Worm (Caenorhabditis elegans) whole organism, mixed stage, embryonic: ENCODE data around the gene dhhc-14.
A peak's percentile ranks its signal among the peaks of the same experiment; 100 is the strongest.

Source experiments
- M03D4.4 ChIP-seq: sonication (generic microtip); optimal IDR thresholded peaks from 2 replicates; lab custom pipeline; 2017; ENCODE audit warnings: mild to moderate bottlenecking, missing genetic modification characterization, missing compliant biosample characterization
- bed-3 ChIP-seq: fragments of 200-800 bp; sonication (Bioruptor generic); optimal IDR thresholded peaks from 3 replicates; lab custom pipeline; 2018; ENCODE audit warnings: mild to moderate bottlenecking, missing genetic modification characterization, moderate library complexity, missing compliant biosample characterization
- blmp-1 ChIP-seq: fragments of 150-350 bp; optimal IDR thresholded peaks from 2 replicates; lab custom pipeline; 2014; ENCODE audit warnings: missing biosample characterization, missing genetic modification characterization
- ceh-39 ChIP-seq: fragments of 150-350 bp; optimal IDR thresholded peaks from 2 replicates; lab custom pipeline; 2014; ENCODE audit warnings: missing biosample characterization, missing genetic modification characterization
- ceh-43 ChIP-seq: fragments of 200-800 bp; sonication (Bioruptor generic); optimal IDR thresholded peaks from 2 replicates; lab custom pipeline; 2018; ENCODE audit warnings: mild to moderate bottlenecking, missing genetic modification characterization, moderate library complexity, missing compliant biosample characterization
- ceh-83 ChIP-seq: fragments of 200-800 bp; sonication (Bioruptor generic); optimal IDR thresholded peaks from 2 replicates; lab custom pipeline; 2018; ENCODE audit warnings: mild to moderate bottlenecking, missing genetic modification characterization, missing compliant biosample characterization
- drap-1 ChIP-seq: fragments of 200-800 bp; sonication (Bioruptor generic); optimal IDR thresholded peaks from 3 replicates; lab custom pipeline; 2018; ENCODE audit warnings: mild to moderate bottlenecking, missing genetic modification characterization, missing compliant biosample characterization
- elt-3 ChIP-seq: fragments of 150-350 bp; optimal IDR thresholded peaks from 2 replicates; lab custom pipeline; 2014; ENCODE audit warnings: missing biosample characterization, missing genetic modification characterization
- hlh-1 ChIP-seq: fragments of 150-350 bp; optimal IDR thresholded peaks from 2 replicates; lab custom pipeline; 2014; ENCODE audit warnings: missing biosample characterization, missing genetic modification reagents, missing genetic modification characterization
- lin-13 ChIP-seq: fragments of 150-350 bp; optimal IDR thresholded peaks from 2 replicates; lab custom pipeline; 2014; ENCODE audit warnings: missing biosample characterization, missing genetic modification characterization
- lin-32 ChIP-seq: fragments of 200-800 bp; sonication (Bioruptor generic); optimal IDR thresholded peaks from 2 replicates; lab custom pipeline; 2018; ENCODE audit warnings: mild to moderate bottlenecking, missing genetic modification characterization, missing compliant biosample characterization
- mep-1 ChIP-seq: fragments of 150-350 bp; optimal IDR thresholded peaks from 2 replicates; lab custom pipeline; 2017; ENCODE audit warnings: missing biosample characterization, missing genetic modification reagents, missing genetic modification characterization, inconsistent platforms
- mls-2 ChIP-seq: sonication (generic microtip); optimal IDR thresholded peaks from 2 replicates; lab custom pipeline; 2016; ENCODE audit warnings: mild to moderate bottlenecking, missing genetic modification characterization, moderate library complexity, missing compliant biosample characterization
- nhr-237 ChIP-seq: fragments of 150-350 bp; optimal IDR thresholded peaks from 2 replicates; lab custom pipeline; 2014; ENCODE audit warnings: missing biosample characterization, missing genetic modification characterization
- nhr-28 ChIP-seq: fragments of 150-350 bp; optimal IDR thresholded peaks from 2 replicates; lab custom pipeline; 2014; ENCODE audit warnings: missing biosample characterization, missing genetic modification characterization
- nhr-76 ChIP-seq: sonication (generic microtip); optimal IDR thresholded peaks from 2 replicates; lab custom pipeline; 2017; ENCODE audit warnings: missing biosample characterization, missing genetic modification characterization
- pha-4 ChIP-seq: fragments of 150-350 bp; optimal IDR thresholded peaks from 2 replicates; lab custom pipeline; 2018; ENCODE audit warnings: missing biosample characterization, missing genetic modification reagents, missing genetic modification characterization
- sem-2 ChIP-seq: fragments of 200-800 bp; sonication (Bioruptor generic); optimal IDR thresholded peaks from 2 replicates; lab custom pipeline; 2018; ENCODE audit warnings: mild to moderate bottlenecking, missing genetic modification characterization, missing compliant biosample characterization
- sptf-1 ChIP-seq: sonication (generic microtip); optimal IDR thresholded peaks from 2 replicates; lab custom pipeline; 2017; ENCODE audit warnings: mild to moderate bottlenecking, missing genetic modification characterization, moderate library complexity, missing compliant biosample characterization
- unc-120 ChIP-seq: sonication (generic microtip); optimal IDR thresholded peaks from 2 replicates; lab custom pipeline; 2017; ENCODE audit warnings: missing genetic modification characterization, missing compliant biosample characterization; ENCODE audit not compliant: poor library complexity, severe bottlenecking
- unc-39 ChIP-seq: fragments of 150-350 bp; optimal IDR thresholded peaks from 2 replicates; lab custom pipeline; 2014; ENCODE audit warnings: missing biosample characterization, missing genetic modification characterization
- zip-8 ChIP-seq: fragments of 150-350 bp; optimal IDR thresholded peaks from 2 replicates; lab custom pipeline; 2014; ENCODE audit warnings: missing biosample characterization, missing genetic modification characterization
- ztf-11 ChIP-seq: fragments of 150-350 bp; optimal IDR thresholded peaks from 2 replicates; lab custom pipeline; 2014; ENCODE audit warnings: missing biosample characterization, missing genetic modification characterization

Gene dhhc-14

DNA sequence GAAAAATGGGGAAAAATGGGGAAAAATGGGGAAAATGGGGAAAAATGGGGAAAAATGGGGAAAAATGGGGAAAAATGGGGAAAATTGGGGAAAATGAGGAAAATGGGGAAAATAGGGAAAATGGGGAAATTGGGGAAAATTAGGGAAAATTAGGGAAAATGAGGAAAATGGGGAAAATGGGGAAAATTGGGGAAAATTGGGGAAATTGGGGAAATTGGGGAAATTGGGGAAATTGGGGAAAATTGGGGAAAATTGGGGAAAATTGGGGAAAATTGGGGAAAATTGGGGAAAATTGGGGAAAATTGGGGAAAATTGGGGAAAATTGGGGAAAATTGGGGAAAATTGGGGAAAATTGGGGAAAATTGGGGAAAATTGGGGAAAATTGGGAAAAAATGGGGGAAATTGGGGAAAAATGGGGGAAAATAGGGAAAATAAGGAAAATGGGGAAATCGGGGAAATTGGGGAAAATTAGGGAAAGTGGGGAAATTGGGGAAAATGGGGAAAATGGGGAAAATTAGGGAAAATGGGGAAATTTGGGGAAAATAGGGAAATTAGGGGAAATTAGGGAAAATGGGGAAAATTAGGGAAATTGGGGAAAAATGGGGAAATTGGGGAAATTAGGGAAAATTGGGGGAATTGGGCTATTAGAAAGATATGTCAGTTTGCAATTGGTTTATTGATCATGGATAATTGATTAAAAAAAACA lies 50.8 kb downstream of the dhhc-14 start:
- TF ChIP-seq elt-3 (tag; lab: Kevin White, UChicago) (no peak), mls-2 (tag; lab: Kevin White, UChicago) (peak; percentile 53), M03D4.4 (tag; lab: Kevin White, UChicago) (peak; percentile 62), ceh-43 (GFP tag; lab: Kevin White, UChicago) (peak; percentile 55), lin-32 (no peak), ceh-83 (GFP tag; lab: Kevin White, UChicago) (peak; percentile 63), unc-120 (tag; lab: Kevin White, UChicago) (peak; percentile 21), pha-4 (no peak), sptf-1 (peak; percentile 79)

DNA sequence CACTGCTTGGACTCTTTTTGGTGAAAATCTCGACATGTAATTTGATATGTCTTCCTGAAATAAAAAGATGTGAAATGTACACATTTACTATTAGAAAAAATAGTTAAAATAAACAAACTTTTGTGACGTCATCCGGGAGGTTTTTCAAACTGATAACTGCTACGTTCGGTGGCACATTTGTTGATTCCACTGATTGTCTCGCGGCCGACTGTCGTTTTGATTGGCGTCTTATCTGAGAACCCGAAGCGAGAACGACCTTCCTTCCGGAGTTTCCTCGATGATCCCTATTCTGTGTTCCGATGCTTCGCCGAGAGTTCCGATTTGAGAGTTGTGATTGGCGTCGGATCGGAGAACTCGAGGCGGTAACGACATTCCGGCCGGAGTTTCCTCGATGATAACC lies 52.1 kb downstream of the dhhc-14 start:
- TF ChIP-seq lin-32 (no peak), nhr-28 (tag; lab: Kevin White, UChicago) (no peak)

DNA sequence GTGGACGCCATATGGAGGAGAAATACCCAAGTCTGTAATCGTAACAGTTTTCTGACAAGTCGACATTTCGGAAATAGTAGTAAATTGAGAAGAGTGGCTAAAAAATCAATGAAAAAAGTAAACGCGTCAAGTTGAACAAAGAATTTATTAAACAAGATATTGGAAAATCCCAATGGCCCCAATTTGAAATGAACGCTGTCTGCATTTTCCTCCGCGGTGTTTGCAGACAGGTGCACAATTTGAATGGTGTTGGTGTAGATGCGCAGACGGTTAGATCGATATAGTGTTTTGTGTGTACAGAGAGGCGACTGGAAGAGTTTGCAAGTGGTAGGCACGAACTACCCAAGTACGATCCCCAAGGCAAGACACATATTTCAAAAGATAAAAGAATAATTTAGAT lies 52.9 kb downstream of the dhhc-14 start, which contains the start of the genes H35N09.2 and H35N09.1:
Gene H35N09.2 (minus strand): TSS at position 54 of the 400 bp plus-strand sequence.
Gene H35N09.1 (plus strand): TSS at position 335 of the 400 bp plus-strand sequence.
- TF ChIP-seq hlh-1 (peak; percentile 37), nhr-76 (tag; lab: Kevin White, UChicago) (no peak), ceh-39 (tag; lab: Kevin White, UChicago) (peak; percentile 81), zip-8 (no peak), lin-13 (tag; lab: Kevin White, UChicago) (peak; percentile 1), mep-1 (tag; lab: Kevin White, UChicago) (peak; percentile 27), nhr-237 (tag; lab: Kevin White, UChicago) (no peak), elt-3 (tag; lab: Kevin White, UChicago) (no peak), blmp-1 (tag; lab: Kevin White, UChicago) (no peak), ceh-43 (GFP tag; lab: Kevin White, UChicago) (no peak), M03D4.4 (tag; lab: Kevin White, UChicago) (no peak), pha-4 (peak; percentile 63), drap-1 (GFP tag; lab: Kevin White, UChicago) (no peak), unc-39 (tag; lab: Kevin White, UChicago) (no peak), sem-2 (GFP tag; lab: Kevin White, UChicago) (no peak), lin-32 (no peak), bed-3 (GFP tag; lab: Kevin White, UChicago) (no peak), ztf-11 (tag; lab: Kevin White, UChicago) (no peak)
- TF ChIP-seq, all 35 proteins: peak for 5
